Worm (Caenorhabditis elegans): Measurements from ENCODE around the gene F02C12.3.

- TF ChIP-seq dao-5 (tag; optimal IDR thresholded peaks at IDR 0.05) (no peak), him-1 (tag; optimal IDR thresholded peaks at IDR 0.05) (peak; percentile 9)
Measured at ce11 chrX:13442446-13442845, 45.7 kb downstream of the F02C12.3 start.
